Fruit fly (Drosophila melanogaster) whole organism: Measurements from ENCODE around the gene dcma.

ENCODE experiments used
- psq ChIP-seq: fragments of >200 bp; optimal IDR thresholded peaks from 2 replicates; lab custom pipeline; 2017
- usp ChIP-seq: fragments of >200 bp; optimal IDR thresholded peaks from 2 replicates; lab custom pipeline; 2017; ENCODE audit warnings: missing biosample characterization, missing genetic modification characterization, mixed read lengths

DNA sequence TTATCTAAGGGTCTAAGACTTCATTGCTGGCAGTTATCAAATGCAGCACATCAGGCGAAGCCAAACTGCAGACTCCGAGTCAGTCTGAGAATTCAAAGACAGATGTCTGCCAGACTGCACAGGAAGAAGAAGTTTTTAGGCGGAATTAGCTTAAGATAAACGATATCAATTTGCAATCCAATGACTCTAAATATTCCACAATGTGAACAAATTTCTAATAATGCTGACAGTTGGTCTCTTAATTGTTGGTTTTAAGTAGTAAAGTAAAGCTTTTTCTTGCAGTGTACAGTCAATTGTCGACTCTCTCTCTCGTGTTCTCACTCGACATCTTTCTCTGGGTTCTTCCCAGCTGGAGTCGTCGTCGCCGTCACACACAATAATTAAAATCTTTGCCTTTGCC is 45.7 kb upstream of the dcma start:
- TF ChIP-seq psq (lab: Kevin White, UChicago) (no peak), usp (GFP tag; lab: Kevin White, UChicago) (no peak)
